Worm (Caenorhabditis elegans) whole organism, late embryonic: ENCODE results near the gene fbxa-107.

ENCODE experiments used
- C08G9.2 ChIP-seq: sonication (generic microtip); optimal IDR thresholded peaks from 2 replicates; lab custom pipeline; 2016; ENCODE audit warnings: mild to moderate bottlenecking, missing genetic modification characterization, moderate library complexity, missing compliant biosample characterization
- ahr-1 ChIP-seq: sonication (generic microtip); optimal IDR thresholded peaks from 2 replicates; lab custom pipeline; 2016; ENCODE audit warnings: missing genetic modification characterization, missing compliant biosample characterization
- ama-1 ChIP-seq: fragments of 150-350 bp; optimal IDR thresholded peaks from 2 replicates; lab custom pipeline; 2014
- ceh-14 ChIP-seq: sonication (generic microtip); optimal IDR thresholded peaks from 2 replicates; lab custom pipeline; 2016; ENCODE audit warnings: missing genotype, missing genetic modification characterization, missing compliant biosample characterization
- ceh-18 ChIP-seq: sonication (generic microtip); optimal IDR thresholded peaks from 2 replicates; lab custom pipeline; 2016; ENCODE audit warnings: missing genetic modification characterization, missing compliant biosample characterization
- ceh-2 ChIP-seq: sonication (generic microtip); optimal IDR thresholded peaks from 2 replicates; lab custom pipeline; 2016; ENCODE audit warnings: missing genotype, missing genetic modification characterization, missing compliant biosample characterization
- ceh-22 ChIP-seq: sonication (generic microtip); optimal IDR thresholded peaks from 2 replicates; lab custom pipeline; 2017; ENCODE audit warnings: missing biosample characterization, missing genetic modification characterization
- ceh-24 ChIP-seq: sonication (generic microtip); optimal IDR thresholded peaks from 2 replicates; lab custom pipeline; 2016; ENCODE audit warnings: mild to moderate bottlenecking, missing genetic modification characterization, missing compliant biosample characterization
- ceh-30 ChIP-seq: fragments of 150-350 bp; optimal IDR thresholded peaks from 2 replicates; lab custom pipeline; 2014; ENCODE audit warnings: missing biosample characterization, missing genetic modification characterization
- ceh-6 ChIP-seq: fragments of 200-800 bp; sonication (Bioruptor generic); optimal IDR thresholded peaks from 2 replicates; lab custom pipeline; 2018; ENCODE audit warnings: mild to moderate bottlenecking, missing genetic modification characterization, missing compliant biosample characterization
- dmd-4 ChIP-seq: sonication (generic microtip); optimal IDR thresholded peaks from 2 replicates; lab custom pipeline; 2016; ENCODE audit warnings: borderline replicate concordance, missing genetic modification characterization, missing compliant biosample characterization
- elt-2 ChIP-seq: sonication (generic microtip); optimal IDR thresholded peaks from 2 replicates; lab custom pipeline; 2016; ENCODE audit warnings: missing genetic modification reagents, missing genetic modification characterization, missing compliant biosample characterization
- elt-4 ChIP-seq: sonication (generic microtip); optimal IDR thresholded peaks from 2 replicates; lab custom pipeline; 2016; ENCODE audit warnings: missing genetic modification characterization, missing compliant biosample characterization
- ets-4 ChIP-seq: sonication (generic microtip); optimal IDR thresholded peaks from 2 replicates; lab custom pipeline; 2016; ENCODE audit warnings: missing genetic modification characterization, missing compliant biosample characterization
- fax-1 ChIP-seq: sonication (generic microtip); optimal IDR thresholded peaks from 2 replicates; lab custom pipeline; 2016; ENCODE audit warnings: missing genotype, missing genetic modification characterization, missing compliant biosample characterization
- gmeb-2 ChIP-seq: sonication (generic microtip); optimal IDR thresholded peaks from 2 replicates; lab custom pipeline; 2016; ENCODE audit warnings: missing genetic modification characterization, inconsistent platforms, missing compliant biosample characterization
- hlh-13 ChIP-seq: fragments of 200-800 bp; sonication (Bioruptor generic); optimal IDR thresholded peaks from 2 replicates; lab custom pipeline; 2018; ENCODE audit warnings: mild to moderate bottlenecking, missing genetic modification characterization, missing compliant biosample characterization
- hlh-30 ChIP-seq: sonication (generic microtip); optimal IDR thresholded peaks from 2 replicates; lab custom pipeline; 2017; ENCODE audit warnings: antibody characterized with exemption, missing genetic modification characterization, missing compliant biosample characterization; ENCODE audit not compliant: insufficient read depth
- hlh-8 ChIP-seq: sonication (generic microtip); optimal IDR thresholded peaks from 2 replicates; lab custom pipeline; 2016; ENCODE audit warnings: missing genotype, missing genetic modification characterization, missing compliant biosample characterization
- lim-6 ChIP-seq: sonication (generic microtip); optimal IDR thresholded peaks from 2 replicates; lab custom pipeline; 2016; ENCODE audit warnings: missing genetic modification characterization, missing compliant biosample characterization
- nhr-11 ChIP-seq: fragments of 150-350 bp; optimal IDR thresholded peaks from 2 replicates; lab custom pipeline; 2014; ENCODE audit warnings: missing biosample characterization, missing genetic modification characterization
- nhr-232 ChIP-seq: sonication (generic microtip); optimal IDR thresholded peaks from 2 replicates; lab custom pipeline; 2016; ENCODE audit warnings: missing genetic modification characterization, missing compliant biosample characterization
- npax-4 ChIP-seq: sonication (generic microtip); optimal IDR thresholded peaks from 2 replicates; lab custom pipeline; 2016; ENCODE audit warnings: missing genetic modification characterization, missing compliant biosample characterization
- pag-3 ChIP-seq: sonication (generic microtip); optimal IDR thresholded peaks from 2 replicates; lab custom pipeline; 2016; ENCODE audit warnings: missing compliant biosample characterization, missing genetic modification characterization, borderline replicate concordance
- pha-4 ChIP-seq: fragments of 150-350 bp; optimal IDR thresholded peaks from 2 replicates; lab custom pipeline; 2018; ENCODE audit warnings: missing biosample characterization, missing genetic modification reagents, missing genetic modification characterization
- rnt-1 ChIP-seq: sonication (generic microtip); optimal IDR thresholded peaks from 2 replicates; lab custom pipeline; 2016; ENCODE audit warnings: missing genetic modification characterization, missing compliant biosample characterization
- sdc-2 ChIP-seq: sonication (generic microtip); optimal IDR thresholded peaks from 2 replicates; lab custom pipeline; 2016; ENCODE audit warnings: missing genotype, missing genetic modification characterization, missing compliant biosample characterization
- sox-2 ChIP-seq: fragments of 200-800 bp; sonication (Bioruptor generic); IDR thresholded peaks from 2 replicates; pipeline ENCODE4 v1.3.6; 2022; ENCODE audit warnings: missing genetic modification reagents, missing genetic modification characterization, missing compliant biosample characterization
- tbx-2 ChIP-seq: sonication (generic microtip); optimal IDR thresholded peaks from 2 replicates; lab custom pipeline; 2016; ENCODE audit warnings: missing genetic modification characterization, missing compliant biosample characterization
- ttx-3 ChIP-seq: sonication (generic microtip); optimal IDR thresholded peaks from 2 replicates; lab custom pipeline; 2016; ENCODE audit warnings: missing genetic modification reagents, missing genetic modification characterization, missing compliant biosample characterization
- unc-3 ChIP-seq, 2 experiments: fragments of 200-800 bp in 1 of 2; sonication (Bioruptor generic) in 1 of 2; sonication (generic microtip) in 1 of 2; conservative IDR thresholded peaks in 1 of 2; optimal IDR thresholded peaks in 1 of 2; 2 replicates each; pipeline versions ENCODE4 v1.3.6 to Lab custom; 2016 to 2022; ENCODE audit warnings: missing compliant biosample characterization in 2 of 2, missing genetic modification characterization in 2 of 2, missing genetic modification reagents in 1 of 2
- unc-55 ChIP-seq: sonication (generic microtip); optimal IDR thresholded peaks from 2 replicates; lab custom pipeline; 2017; ENCODE audit warnings: missing biosample characterization, missing genetic modification reagents, missing genetic modification characterization
- unc-86 ChIP-seq: sonication (generic microtip); optimal IDR thresholded peaks from 2 replicates; lab custom pipeline; 2016; ENCODE audit warnings: missing genetic modification characterization, missing compliant biosample characterization
- zip-5 ChIP-seq: sonication (generic microtip); optimal IDR thresholded peaks from 2 replicates; lab custom pipeline; 2016; ENCODE audit warnings: missing genetic modification characterization, missing compliant biosample characterization

The fbxa-107 gene

DNA sequence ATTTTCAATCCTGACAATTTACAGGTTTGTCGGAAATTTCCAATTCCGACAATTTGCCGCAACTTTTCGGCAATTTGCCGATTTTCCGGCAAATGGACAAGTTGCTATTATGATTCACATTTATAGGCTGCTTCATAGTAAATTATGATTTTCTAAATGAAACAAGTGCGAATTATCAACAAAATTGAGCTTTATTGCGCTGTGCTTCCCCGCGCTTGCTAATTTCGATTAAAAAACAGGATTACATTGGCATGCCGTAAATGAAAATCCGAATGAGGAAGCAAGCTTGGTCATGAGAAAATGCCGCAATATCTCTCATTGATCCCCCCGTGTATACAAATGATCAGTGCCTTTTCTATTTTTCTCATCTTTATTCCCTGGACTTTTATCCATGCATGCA is 15.0 kb downstream of the fbxa-107 start, which contains the start of gene Y37H2A.10:
Gene Y37H2A.10 (plus strand): TSS at position 301 of the 400 bp plus-strand sequence.
- no peak for TF ChIP-seq ceh-24 (tag; lab: Kevin White, UChicago)
- TF ChIP-seq nhr-232 (tag; lab: Kevin White, UChicago), result no peak
- no peak for TF ChIP-seq fax-1 (tag; lab: Kevin White, UChicago)
- TF ChIP-seq ceh-22 (tag; lab: Kevin White, UChicago), result no peak
- no peak for TF ChIP-seq unc-3 (GFP tag; conservative IDR thresholded peaks at IDR 0.05; lab: Robert Waterston, UW)
- TF ChIP-seq unc-3 (tag; optimal IDR thresholded peaks at IDR 0.05; lab: Kevin White, UChicago), result no peak
- TF ChIP-seq ahr-1, result no peak
- no peak for TF ChIP-seq elt-4 (tag; lab: Kevin White, UChicago)
- TF ChIP-seq nhr-11 (tag; lab: Kevin White, UChicago), result no peak

DNA sequence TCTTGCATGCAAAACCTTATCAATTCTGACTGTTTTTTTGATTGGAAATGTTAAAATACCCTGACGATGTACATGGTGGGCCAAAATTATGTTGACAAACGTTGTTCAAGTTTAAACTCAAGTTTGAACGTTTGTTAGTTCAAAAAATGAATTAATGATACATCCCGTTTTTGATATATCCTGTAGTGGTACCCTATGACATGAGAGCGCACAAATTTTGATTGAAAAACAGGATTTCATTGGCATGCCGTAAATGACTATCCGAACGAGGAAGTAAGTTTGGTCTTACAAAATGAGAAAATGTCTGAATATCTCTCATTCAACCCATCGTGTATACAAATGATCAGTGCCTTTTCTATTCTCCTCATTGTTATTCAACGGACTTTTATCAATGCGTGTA is 17.4 kb downstream of the fbxa-107 start, which contains the start of gene Y37H2A.11:
Gene Y37H2A.11 (plus strand): TSS at position 301 of the 400 bp plus-strand sequence.
- TF ChIP-seq zip-5 (no peak), ceh-14 (no peak), ceh-30 (tag; lab: Kevin White, UChicago) (no peak), nhr-232 (tag; lab: Kevin White, UChicago) (no peak), npax-4 (tag; lab: Kevin White, UChicago) (no peak), rnt-1 (tag; lab: Kevin White, UChicago) (no peak), hlh-30 (tag; lab: Kevin White, UChicago) (no peak)

DNA sequence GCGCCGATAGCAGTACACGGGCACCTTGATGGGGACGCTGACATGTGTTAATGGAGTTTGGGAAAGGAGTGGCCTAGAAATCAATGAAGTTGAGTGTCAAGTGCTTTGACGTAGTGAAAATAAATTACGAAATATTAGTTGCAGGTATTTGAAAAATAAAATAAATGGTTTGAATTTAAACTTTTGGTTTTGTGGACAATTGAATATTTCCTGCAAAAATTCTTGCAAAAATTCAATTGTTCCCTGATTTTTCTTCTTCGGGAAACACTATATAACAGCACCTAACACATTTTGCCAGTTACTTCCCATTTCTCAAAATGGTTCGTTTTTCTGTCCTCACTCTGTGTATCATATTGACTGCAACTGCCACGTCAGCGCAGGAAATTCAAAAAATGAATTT is 18.8 kb downstream of the fbxa-107 start, which contains the start of gene Y37H2A.13:
Gene Y37H2A.13 (plus strand): TSS at position 301 of the 400 bp plus-strand sequence.
- TF ChIP-seq elt-2 (tag; lab: Kevin White, UChicago) (no peak), ets-4 (no peak)

DNA sequence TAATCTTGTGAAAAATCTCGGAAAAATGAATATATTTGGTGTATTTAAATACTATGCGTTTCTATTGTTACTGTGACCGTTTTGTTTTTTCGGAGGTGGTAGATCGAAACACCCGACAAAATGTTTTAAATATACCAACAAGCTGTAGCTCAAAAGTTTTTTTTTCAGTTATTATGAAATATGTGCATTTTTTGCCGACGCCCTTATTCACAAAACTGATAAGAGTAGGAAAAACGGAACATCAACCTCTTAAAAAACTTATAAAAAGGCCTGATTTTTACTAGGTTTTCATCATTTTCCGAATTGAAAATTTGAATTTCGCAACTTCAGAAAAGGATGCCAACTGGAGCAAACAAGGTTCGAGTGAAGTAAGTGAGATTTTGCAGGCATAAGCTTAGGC is 19.7 kb downstream of the fbxa-107 start, which contains the start of gene Y37H2A.14:
Gene Y37H2A.14 (plus strand): TSS at position 301 of the 400 bp plus-strand sequence.
- TF ChIP-seq nhr-11 (tag; lab: Kevin White, UChicago), result no peak
- TF ChIP-seq ceh-18, result no peak
- TF ChIP-seq tbx-2 (tag; lab: Kevin White, UChicago), result no peak
- no peak for TF ChIP-seq gmeb-2 (tag; lab: Kevin White, UChicago)
- TF ChIP-seq, all 69 proteins: peak for 0

DNA sequence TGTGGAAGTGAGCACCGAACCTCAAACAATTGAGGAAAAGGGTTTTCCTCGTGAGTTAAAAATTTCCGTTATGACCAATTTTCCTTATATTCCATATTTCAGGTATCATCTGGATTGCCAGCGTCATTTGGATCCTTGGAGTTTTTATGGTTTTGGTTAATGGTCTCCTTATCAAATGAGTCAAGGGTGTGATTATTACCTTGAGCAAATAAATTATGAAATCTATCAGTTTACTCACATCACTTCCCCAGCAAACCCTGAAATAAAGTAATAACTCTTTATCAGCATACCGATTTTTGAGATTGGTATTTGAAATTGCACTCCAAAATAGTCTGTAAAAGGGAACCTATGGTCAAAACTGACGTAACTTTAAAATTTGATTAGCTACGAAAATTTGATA is 20.7 kb downstream of the fbxa-107 start:
- TF ChIP-seq unc-55 (GFP tag; lab: Kevin White, UChicago) (no peak), nhr-232 (tag; lab: Kevin White, UChicago) (no peak), sdc-2 (tag; lab: Kevin White, UChicago) (no peak), ceh-2 (tag; lab: Kevin White, UChicago) (no peak), elt-4 (tag; lab: Kevin White, UChicago) (no peak), fax-1 (tag; lab: Kevin White, UChicago) (no peak), hlh-13 (no peak), dmd-4 (no peak)

DNA sequence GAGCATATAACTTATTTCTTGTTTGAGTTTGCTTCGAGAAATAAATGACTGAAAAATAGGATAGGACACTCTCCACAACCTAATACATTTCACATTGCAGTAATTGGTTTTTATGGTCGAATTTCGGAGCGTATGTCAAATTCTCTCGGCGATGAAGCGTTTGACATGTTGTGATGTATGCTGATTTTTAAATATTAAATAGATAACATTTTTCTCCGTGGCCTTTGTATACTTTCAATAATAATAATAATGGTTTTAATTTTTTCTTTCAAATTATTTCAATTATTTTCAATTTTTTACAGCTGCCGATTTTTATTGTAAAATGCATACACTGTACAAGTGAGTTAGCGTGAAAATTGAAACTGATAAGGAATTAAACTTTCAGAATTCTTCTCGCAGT is 22.3 kb downstream of the fbxa-107 start, which contains the start of gene C14A6.3:
Gene C14A6.3 (plus strand): TSS at position 301 of the 400 bp plus-strand sequence.
- TF ChIP-seq ceh-6 (GFP tag; lab: Kevin White, UChicago), result no peak
- no peak for TF ChIP-seq ttx-3 (tag; lab: Kevin White, UChicago)
- TF ChIP-seq C08G9.2 (tag; lab: Kevin White, UChicago), result no peak
- no peak for TF ChIP-seq fax-1 (tag; lab: Kevin White, UChicago)
- TF ChIP-seq pha-4 (tag; lab: Kevin White, UChicago), result no peak
- TF ChIP-seq lim-6 (tag; lab: Kevin White, UChicago), result no peak
- no peak for TF ChIP-seq ama-1 (lab: Kevin White, UChicago)

DNA sequence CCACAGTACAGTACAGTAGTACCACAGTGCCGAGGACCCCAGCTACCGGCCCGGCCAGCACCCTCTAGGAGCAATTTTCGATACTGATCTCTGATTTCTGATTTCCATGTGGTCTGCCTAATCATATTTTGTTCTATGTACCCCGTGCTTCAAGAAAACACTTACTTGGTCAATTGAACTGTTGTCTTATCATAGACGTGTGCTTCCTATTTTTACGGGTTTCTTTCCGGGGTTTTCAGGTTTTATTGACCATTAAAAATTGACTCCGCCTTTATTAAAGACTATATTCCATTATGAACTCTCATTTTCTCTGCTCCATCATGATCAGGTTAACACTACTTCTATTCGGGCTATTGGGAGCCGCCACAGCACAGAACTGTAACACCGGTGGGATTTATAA is 34.0 kb downstream of the fbxa-107 start, which contains the start of gene clec-48:
Gene clec-48 (plus strand): TSS at position 320 of the 400 bp plus-strand sequence.
- TF ChIP-seq unc-86 (no peak), fax-1 (tag; lab: Kevin White, UChicago) (no peak), pag-3 (tag; lab: Kevin White, UChicago) (no peak), ahr-1 (no peak), hlh-8 (tag; lab: Kevin White, UChicago) (no peak), sox-2 (GFP tag; lab: Robert Waterston, UW) (no peak)
- TF ChIP-seq, all 69 proteins: peak for 0
